Worm (Caenorhabditis elegans) whole organism, early embryonic: Measurements from ENCODE around the gene W08F4.10.

Experiments
- B0310.2 ChIP-seq: sonication (generic microtip); optimal IDR thresholded peaks from 2 replicates; lab custom pipeline; 2016; ENCODE audit warnings: mild to moderate bottlenecking, missing genetic modification characterization, missing compliant biosample characterization
- F13C5.2 ChIP-seq: sonication (generic microtip); optimal IDR thresholded peaks from 2 replicates; lab custom pipeline; 2017; ENCODE audit warnings: mild to moderate bottlenecking, missing genetic modification characterization, inconsistent platforms, missing compliant biosample characterization
- ceh-36 ChIP-seq: sonication (generic microtip); optimal IDR thresholded peaks from 2 replicates; lab custom pipeline; 2016; ENCODE audit warnings: missing genetic modification characterization, inconsistent platforms, missing compliant biosample characterization
- ets-7 ChIP-seq: sonication (generic microtip); optimal IDR thresholded peaks from 2 replicates; lab custom pipeline; 2016; ENCODE audit warnings: missing genotype, missing genetic modification characterization, missing compliant biosample characterization
- flt-1 ChIP-seq: fragments of 200-800 bp; sonication (Bioruptor generic); IDR thresholded peaks from 2 replicates; pipeline ENCODE4 v1.3.6; 2022; ENCODE audit warnings: missing genetic modification characterization, missing compliant biosample characterization
- tbx-37 ChIP-seq: fragments of 200-800 bp; sonication (Bioruptor generic); conservative IDR thresholded peaks from 2 replicates; pipeline ENCODE4 v1.3.6; 2022; ENCODE audit warnings: missing genetic modification reagents, missing genetic modification characterization, missing compliant biosample characterization
- tra-4 ChIP-seq: sonication (generic microtip); optimal IDR thresholded peaks from 2 replicates; lab custom pipeline; 2017; ENCODE audit warnings: missing genetic modification characterization, missing compliant biosample characterization

DNA sequence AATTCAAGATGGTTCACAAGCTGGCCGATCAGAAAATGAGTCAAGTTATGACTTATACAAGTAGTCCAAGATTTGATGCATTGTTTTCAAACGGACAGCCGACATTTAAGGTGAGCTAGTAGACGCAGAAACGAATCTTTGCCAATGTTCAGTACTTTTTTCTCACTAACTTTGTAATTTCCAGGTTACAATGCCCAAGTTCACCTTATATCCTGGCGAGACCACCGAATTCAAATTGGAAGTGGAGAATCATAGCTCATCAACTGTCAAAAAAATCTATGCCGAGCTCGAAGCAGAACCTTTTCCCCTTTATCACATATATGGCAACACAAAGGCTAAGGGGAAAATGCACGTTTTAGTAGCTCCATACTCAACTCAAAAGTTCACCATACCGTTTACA lies 36.9 kb upstream of the W08F4.10 start:
- TF ChIP-seq F13C5.2 (no peak), ceh-36 (tag; lab: Kevin White, UChicago) (no peak), ets-7 (tag; lab: Kevin White, UChicago) (no peak), B0310.2 (tag; lab: Kevin White, UChicago) (no peak), tra-4 (tag; lab: Kevin White, UChicago) (no peak), flt-1 (no peak), tbx-37 (GFP tag; lab: Robert Waterston, UW) (no peak)
